In the genomic region with DNA sequence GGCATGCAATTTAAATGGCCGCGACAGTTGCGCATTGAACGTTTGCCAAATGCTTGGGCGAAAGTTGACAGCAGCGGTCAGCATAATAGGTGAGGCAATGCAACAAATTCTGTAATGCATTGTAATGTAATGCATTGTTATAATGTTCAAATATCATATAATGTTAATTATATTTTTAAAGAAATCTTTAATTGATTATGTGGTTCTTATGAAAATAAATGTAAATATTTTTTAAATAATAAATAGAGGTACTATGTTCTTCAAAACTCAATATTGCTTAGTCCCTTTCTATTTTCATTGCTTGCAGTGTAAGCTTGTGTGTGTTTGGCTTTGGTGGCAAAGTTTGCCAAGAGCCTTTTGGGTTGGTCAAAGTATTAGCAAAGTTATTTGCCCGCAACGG, we compare ENCODE assay signal across 2 fruit fly cellular contexts.
TF ChIP-seq lines count a peak whose summit lies in the region.

No protein-coding gene starts in this region.

TF ChIP-seq in whole organism, prepupa, 60 proteins besides CTCF, POLR2A, EP300 and RAD21:
- TF ChIP-seq CG9139 (GFP tag; optimal IDR thresholded peaks at IDR 0.05; lab: Kevin White, UChicago) = no peak
- TF ChIP-seq CG32006 (GFP tag; optimal IDR thresholded peaks at IDR 0.05; lab: Kevin White, UChicago) = peak; percentile 61
- TF ChIP-seq CG3919 (GFP tag; optimal IDR thresholded peaks at IDR 0.05; lab: Kevin White, UChicago) = no peak
- TF ChIP-seq Ets21C (GFP tag; optimal IDR thresholded peaks at IDR 0.05; lab: Kevin White, UChicago) = no peak
- no peak for TF ChIP-seq esn (GFP tag; optimal IDR thresholded peaks at IDR 0.05; lab: Kevin White, UChicago)
- no peak for TF ChIP-seq fkh (GFP tag; optimal IDR thresholded peaks at IDR 0.05; lab: Kevin White, UChicago)
- no peak for TF ChIP-seq CG6854 (GFP tag; optimal IDR thresholded peaks at IDR 0.05; lab: Kevin White, UChicago)
- TF ChIP-seq Sox102F (GFP tag; optimal IDR thresholded peaks at IDR 0.05; lab: Kevin White, UChicago) = no peak
- no peak for TF ChIP-seq pdm3 (GFP tag; optimal IDR thresholded peaks at IDR 0.05; lab: Kevin White, UChicago)
- TF ChIP-seq Eip78C (GFP tag; lab: Kevin White, UChicago) = no peak
- no peak for TF ChIP-seq topi (GFP tag; optimal IDR thresholded peaks at IDR 0.05; lab: Kevin White, UChicago)
- no peak for TF ChIP-seq CG7368 (GFP tag; optimal IDR thresholded peaks at IDR 0.05; lab: Kevin White, UChicago)
- no peak for TF ChIP-seq lz (GFP tag; optimal IDR thresholded peaks at IDR 0.05; lab: Kevin White, UChicago)
- TF ChIP-seq CG15336 (GFP tag; IDR thresholded peaks at IDR 0.05; lab: Robert Waterston, UW) = peak; percentile 29; the same call in 1 of the 2 replicates
- TF ChIP-seq Blimp-1 (GFP tag; optimal IDR thresholded peaks at IDR 0.05; lab: Kevin White, UChicago) = no peak
- TF ChIP-seq Eip75B (GFP tag; optimal IDR thresholded peaks at IDR 0.05; lab: Kevin White, UChicago) = no peak
- TF ChIP-seq CG11902 (GFP tag; optimal IDR thresholded peaks at IDR 0.05; lab: Kevin White, UChicago) = no peak
- no peak for TF ChIP-seq Hr38 (GFP tag; optimal IDR thresholded peaks at IDR 0.05; lab: Kevin White, UChicago)
- TF ChIP-seq CG10669 (GFP tag; optimal IDR thresholded peaks at IDR 0.05; lab: Kevin White, UChicago) = no peak
- TF ChIP-seq CG10631 (GFP tag; optimal IDR thresholded peaks at IDR 0.05; lab: Kevin White, UChicago) = no peak
- TF ChIP-seq achi (GFP tag; optimal IDR thresholded peaks at IDR 0.05; lab: Kevin White, UChicago) = no peak
- TF ChIP-seq CG1621 (tag; optimal IDR thresholded peaks at IDR 0.05; lab: Kevin White, UChicago) = no peak
- TF ChIP-seq Sox14 (GFP tag; optimal IDR thresholded peaks at IDR 0.05; lab: Kevin White, UChicago) = no peak
- TF ChIP-seq Met (GFP tag; optimal IDR thresholded peaks at IDR 0.05; lab: Kevin White, UChicago) = no peak
- TF ChIP-seq spab (GFP tag; optimal IDR thresholded peaks at IDR 0.05; lab: Kevin White, UChicago) = no peak
- no peak for TF ChIP-seq Smox (GFP tag; optimal IDR thresholded peaks at IDR 0.05; lab: Kevin White, UChicago)
- TF ChIP-seq OdsH (GFP tag; optimal IDR thresholded peaks at IDR 0.05; lab: Kevin White, UChicago) = no peak
- TF ChIP-seq fd85E (GFP tag; optimal IDR thresholded peaks at IDR 0.05; lab: Kevin White, UChicago) = no peak
- TF ChIP-seq net (GFP tag; optimal IDR thresholded peaks at IDR 0.05; lab: Kevin White, UChicago) = no peak
- no peak for TF ChIP-seq Hr39 (GFP tag; optimal IDR thresholded peaks at IDR 0.05; lab: Kevin White, UChicago)
- peak; percentile 41; the same call in 2 of the 3 replicates for TF ChIP-seq eg (GFP tag; IDR thresholded peaks at IDR 0.05; lab: Robert Waterston, UW)
- no peak for TF ChIP-seq Hr4 (GFP tag; optimal IDR thresholded peaks at IDR 0.05; lab: Kevin White, UChicago)
- no peak for TF ChIP-seq dsx (GFP tag; optimal IDR thresholded peaks at IDR 0.05; lab: Kevin White, UChicago; ENCODE audit: poor library complexity, severe bottlenecking)
- no peak for TF ChIP-seq fd59A (GFP tag; optimal IDR thresholded peaks at IDR 0.05; lab: Kevin White, UChicago)
- TF ChIP-seq cyc (GFP tag; optimal IDR thresholded peaks at IDR 0.05; lab: Kevin White, UChicago) = no peak
- no peak for TF ChIP-seq vri (GFP tag; optimal IDR thresholded peaks at IDR 0.05; lab: Kevin White, UChicago)
- TF ChIP-seq CG11294 (GFP tag; IDR thresholded peaks at IDR 0.05; lab: Robert Waterston, UW) = no peak; the same call in 1 of the 2 replicates
- TF ChIP-seq CG11762 (GFP tag; optimal IDR thresholded peaks at IDR 0.05; lab: Kevin White, UChicago; ENCODE audit: insufficient read depth) = no peak
- TF ChIP-seq CG6276 (GFP tag; optimal IDR thresholded peaks at IDR 0.05; lab: Kevin White, UChicago) = peak; percentile 20
- TF ChIP-seq CG4318 (GFP tag; optimal IDR thresholded peaks at IDR 0.05; lab: Kevin White, UChicago) = peak; percentile 46
- TF ChIP-seq Lpt (GFP tag; optimal IDR thresholded peaks at IDR 0.05; lab: Kevin White, UChicago) = no peak
- TF ChIP-seq CG8319 (GFP tag; optimal IDR thresholded peaks at IDR 0.05; lab: Kevin White, UChicago) = no peak
- TF ChIP-seq CG8119 (GFP tag; IDR thresholded peaks at IDR 0.05; lab: Robert Waterston, UW) = peak; percentile 55; the same call in 2 of the 3 replicates

TF ChIP-seq in whole organism, pupa, 21 proteins besides CTCF, POLR2A, EP300 and RAD21:
- TF ChIP-seq CG9948 (tag; optimal IDR thresholded peaks at IDR 0.05; lab: Kevin White, UChicago) (peak; percentile 46), CG12605 (GFP tag; IDR thresholded peaks at IDR 0.05; lab: Robert Waterston, UW) (no peak), CG8159 (tag; optimal IDR thresholded peaks at IDR 0.05; lab: Kevin White, UChicago) (no peak), EcR (GFP tag; optimal IDR thresholded peaks at IDR 0.05; lab: Kevin White, UChicago) (no peak), CG17806 (tag; optimal IDR thresholded peaks at IDR 0.05; lab: Kevin White, UChicago) (peak; percentile 22), D1 (tag; optimal IDR thresholded peaks at IDR 0.05; lab: Kevin White, UChicago) (no peak), rn (GFP tag; IDR thresholded peaks at IDR 0.05; lab: Robert Waterston, UW) (no peak), Pif1A (GFP tag; optimal IDR thresholded peaks at IDR 0.05; lab: Kevin White, UChicago) (no peak), CG32121 (GFP tag; IDR thresholded peaks at IDR 0.05; lab: Robert Waterston, UW) (peak; percentile 32; the same call in 1 of the 2 replicates), CG8301 (tag; optimal IDR thresholded peaks at IDR 0.05; lab: Kevin White, UChicago) (peak; percentile 57), gl (tag; optimal IDR thresholded peaks at IDR 0.05; lab: Kevin White, UChicago) (no peak), CG13204 (GFP tag; optimal IDR thresholded peaks at IDR 0.05; lab: Kevin White, UChicago) (no peak), fd96Ca (GFP tag; IDR thresholded peaks at IDR 0.05; lab: Robert Waterston, UW) (no peak), CG10348 (GFP tag; IDR thresholded peaks at IDR 0.05; lab: Robert Waterston, UW) (no peak), CG4496 (GFP tag; IDR thresholded peaks at IDR 0.05; lab: Robert Waterston, UW) (peak; percentile 6; the same call in 1 of the 3 replicates), CG15710 (tag; optimal IDR thresholded peaks at IDR 0.05; lab: Kevin White, UChicago) (peak; percentile 9), Snoo (tag; optimal IDR thresholded peaks at IDR 0.05; lab: Kevin White, UChicago) (no peak), Pif1B (GFP tag; optimal IDR thresholded peaks at IDR 0.05; lab: Kevin White, UChicago) (no peak), CG14655 (GFP tag; optimal IDR thresholded peaks at IDR 0.05; lab: Kevin White, UChicago) (peak; percentile 58), Ets98B (GFP tag; IDR thresholded peaks at IDR 0.05; lab: Robert Waterston, UW) (peak; percentile 7; the same call in 1 of the 2 replicates), CG34367 (tag; optimal IDR thresholded peaks at IDR 0.05; lab: Kevin White, UChicago) (no peak)
